Worm (Caenorhabditis elegans) whole organism, early embryonic: ENCODE measurements around the gene clec-255.
"Not testable (repeated sequence)": the region's sequence is repeated elsewhere in the genome, so short reads cannot be mapped to it uniquely, and the experiment has no call there.

ENCODE experiments used
- B0310.2 ChIP-seq: sonication (generic microtip); optimal IDR thresholded peaks from 2 replicates; lab custom pipeline; 2016; ENCODE audit warnings: mild to moderate bottlenecking, missing genetic modification characterization, missing compliant biosample characterization
- F13C5.2 ChIP-seq: sonication (generic microtip); optimal IDR thresholded peaks from 2 replicates; lab custom pipeline; 2017; ENCODE audit warnings: mild to moderate bottlenecking, missing genetic modification characterization, inconsistent platforms, missing compliant biosample characterization
- aly-1 ChIP-seq: sonication (generic microtip); optimal IDR thresholded peaks from 2 replicates; lab custom pipeline; 2016; ENCODE audit warnings: missing genetic modification characterization, missing compliant biosample characterization
- ama-1 ChIP-seq: fragments of 150-350 bp; optimal IDR thresholded peaks from 2 replicates; lab custom pipeline; 2014
- ceh-13 ChIP-seq: fragments of 200-800 bp; sonication (Bioruptor generic); optimal IDR thresholded peaks from 2 replicates; lab custom pipeline; 2018; ENCODE audit warnings: mild to moderate bottlenecking, missing genetic modification characterization, missing compliant biosample characterization
- ceh-36 ChIP-seq: sonication (generic microtip); optimal IDR thresholded peaks from 2 replicates; lab custom pipeline; 2016; ENCODE audit warnings: missing genetic modification characterization, inconsistent platforms, missing compliant biosample characterization
- ets-7 ChIP-seq: sonication (generic microtip); optimal IDR thresholded peaks from 2 replicates; lab custom pipeline; 2016; ENCODE audit warnings: missing genotype, missing genetic modification characterization, missing compliant biosample characterization
- flt-1 ChIP-seq: fragments of 200-800 bp; sonication (Bioruptor generic); IDR thresholded peaks from 2 replicates; pipeline ENCODE4 v1.3.6; 2022; ENCODE audit warnings: missing genetic modification characterization, missing compliant biosample characterization
- hmbx-1 ChIP-seq: sonication (generic microtip); optimal IDR thresholded peaks from 2 replicates; lab custom pipeline; 2016; ENCODE audit warnings: mild to moderate bottlenecking, missing genetic modification characterization, missing compliant biosample characterization
- hmg-4 ChIP-seq: fragments of 200-800 bp; sonication (Bioruptor generic); optimal IDR thresholded peaks from 2 replicates; lab custom pipeline; 2018; ENCODE audit warnings: mild to moderate bottlenecking, missing genetic modification characterization, missing compliant biosample characterization
- hnd-1 ChIP-seq: sonication (generic microtip); optimal IDR thresholded peaks from 2 replicates; lab custom pipeline; 2016; ENCODE audit warnings: missing genetic modification characterization, missing compliant biosample characterization
- pes-1 ChIP-seq: fragments of 200-800 bp; sonication (Bioruptor generic); IDR thresholded peaks from 2 replicates; pipeline ENCODE4 v1.3.6; 2022; ENCODE audit warnings: missing genetic modification reagents, missing genetic modification characterization, missing compliant biosample characterization
- scrt-1 ChIP-seq: fragments of 200-800 bp; sonication (Bioruptor generic); IDR thresholded peaks from 2 replicates; pipeline ENCODE4 v1.3.6; 2022; ENCODE audit warnings: missing genetic modification characterization, missing compliant biosample characterization
- sea-1 ChIP-seq: fragments of 200-800 bp; sonication (Bioruptor generic); conservative IDR thresholded peaks from 2 replicates; pipeline ENCODE4 v1.3.6; 2022; ENCODE audit warnings: missing genetic modification characterization, missing compliant biosample characterization
- tbx-11 ChIP-seq: fragments of 200-800 bp; sonication (Bioruptor generic); IDR thresholded peaks from 2 replicates; pipeline ENCODE4 v1.3.6; 2022; ENCODE audit warnings: missing genetic modification characterization, missing compliant biosample characterization
- tbx-37 ChIP-seq: fragments of 200-800 bp; sonication (Bioruptor generic); conservative IDR thresholded peaks from 2 replicates; pipeline ENCODE4 v1.3.6; 2022; ENCODE audit warnings: missing genetic modification reagents, missing genetic modification characterization, missing compliant biosample characterization
- tra-4 ChIP-seq: sonication (generic microtip); optimal IDR thresholded peaks from 2 replicates; lab custom pipeline; 2017; ENCODE audit warnings: missing genetic modification characterization, missing compliant biosample characterization

Gene clec-255

DNA sequence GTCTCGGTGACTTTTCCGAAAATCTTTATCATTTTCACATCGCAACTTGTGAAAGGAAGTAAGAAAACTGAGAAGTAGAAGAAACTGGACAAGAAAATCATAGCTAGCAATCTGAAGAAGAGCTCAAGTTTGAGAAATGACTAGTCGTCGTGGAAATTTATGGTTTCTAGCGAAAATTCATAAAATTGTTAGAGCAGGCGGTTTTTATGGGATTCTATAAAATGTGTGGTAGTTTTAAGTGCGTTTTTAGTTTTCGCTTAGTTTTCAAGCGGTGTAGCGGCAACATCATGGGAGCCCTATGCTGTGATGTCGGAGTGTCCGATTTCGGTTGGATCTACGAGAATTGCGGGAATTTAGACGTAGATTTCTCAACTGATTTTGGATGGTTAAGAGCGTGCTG, 16.2 kb downstream of the clec-255 start, which contains the start of gene clec-254:
Gene clec-254 (minus strand): TSS at position 101 of the 400 bp plus-strand sequence.
- not testable (repeated sequence) for TF ChIP-seq ets-7 (tag; lab: Kevin White, UChicago); tra-4 (tag; lab: Kevin White, UChicago); ama-1 (lab: Kevin White, UChicago)

DNA sequence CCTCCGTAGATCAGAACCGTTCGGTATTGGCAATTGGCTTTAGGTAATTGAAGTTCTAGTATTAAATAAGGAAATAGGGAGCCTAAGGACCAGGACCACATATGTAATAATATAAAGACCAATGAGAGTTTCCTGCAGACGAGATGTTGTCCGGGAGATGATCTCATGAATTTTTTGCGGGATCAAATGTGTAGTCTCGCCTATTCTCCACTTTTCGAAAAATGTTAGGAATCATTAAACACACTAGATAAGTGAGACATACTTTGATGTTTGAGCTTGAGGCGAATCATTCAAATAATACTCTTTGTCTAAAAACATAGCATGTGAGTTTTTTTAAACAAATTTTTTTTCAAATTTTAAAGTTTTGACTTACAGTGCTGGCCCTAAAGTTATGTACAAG, 17.5 kb downstream of the clec-255 start, which contains the start of gene F11D11.6:
Gene F11D11.6 (minus strand): TSS at position 101 of the 400 bp plus-strand sequence.
- no peak for TF ChIP-seq flt-1 (GFP tag; lab: Robert Waterston, UW)
- no peak for TF ChIP-seq tbx-37 (GFP tag; lab: Robert Waterston, UW)
- TF ChIP-seq hmbx-1 (tag; lab: Kevin White, UChicago), result no peak
- TF ChIP-seq sea-1 (GFP tag; lab: Robert Waterston, UW), result no peak
- no peak for TF ChIP-seq aly-1 (tag; lab: Kevin White, UChicago)
- no peak for TF ChIP-seq hnd-1 (tag; lab: Kevin White, UChicago)
- TF ChIP-seq ama-1 (lab: Kevin White, UChicago), result no peak
- TF ChIP-seq B0310.2, result no peak
- TF ChIP-seq F13C5.2 (tag; lab: Kevin White, UChicago), result no peak
- no peak for TF ChIP-seq ets-7 (tag; lab: Kevin White, UChicago)
- no peak for TF ChIP-seq pes-1 (GFP tag; lab: Robert Waterston, UW)
- no peak for TF ChIP-seq hmg-4 (GFP tag; lab: Kevin White, UChicago)
- TF ChIP-seq scrt-1, result no peak
- TF ChIP-seq ceh-13, result no peak
- no peak for TF ChIP-seq ceh-36 (tag; lab: Kevin White, UChicago)

DNA sequence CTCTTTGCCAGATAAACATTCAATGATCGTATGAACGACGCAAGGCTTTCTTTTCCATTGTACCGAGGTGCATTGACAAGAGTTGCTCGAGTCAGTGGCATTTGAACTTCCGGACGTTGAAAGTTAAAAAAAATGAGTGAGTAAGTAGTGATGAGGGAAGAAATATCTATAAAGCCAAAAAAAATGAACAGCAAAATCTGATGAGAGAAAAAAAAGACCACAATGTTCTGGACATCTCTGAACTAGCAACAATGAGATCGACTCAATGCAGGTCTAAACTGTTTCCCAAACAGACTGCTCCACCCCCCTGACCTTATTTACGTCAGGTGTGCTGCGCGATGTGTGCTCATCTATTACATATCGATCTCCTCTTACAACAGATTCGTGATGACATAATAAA, 20.1 kb downstream of the clec-255 start, which contains the start of the genes F11D11.21 and F11D11.12:
Gene F11D11.21 (minus strand): TSS at position 101 of the 400 bp plus-strand sequence.
Gene F11D11.12 (minus strand): TSS at position 238 of the 400 bp plus-strand sequence.
- TF ChIP-seq ceh-36 (tag; lab: Kevin White, UChicago), result no peak
- TF ChIP-seq tra-4 (tag; lab: Kevin White, UChicago), result no peak
- TF ChIP-seq flt-1 (GFP tag; lab: Robert Waterston, UW), result no peak
- no peak for TF ChIP-seq aly-1 (tag; lab: Kevin White, UChicago)
- no peak for TF ChIP-seq hmg-4 (GFP tag; lab: Kevin White, UChicago)
- TF ChIP-seq ets-7 (tag; lab: Kevin White, UChicago), result no peak
- no peak for TF ChIP-seq tbx-37 (GFP tag; lab: Robert Waterston, UW)
- no peak for TF ChIP-seq pes-1 (GFP tag; lab: Robert Waterston, UW)
- no peak for TF ChIP-seq sea-1 (GFP tag; lab: Robert Waterston, UW)
- no peak for TF ChIP-seq B0310.2
- TF ChIP-seq hmbx-1 (tag; lab: Kevin White, UChicago), result no peak

DNA sequence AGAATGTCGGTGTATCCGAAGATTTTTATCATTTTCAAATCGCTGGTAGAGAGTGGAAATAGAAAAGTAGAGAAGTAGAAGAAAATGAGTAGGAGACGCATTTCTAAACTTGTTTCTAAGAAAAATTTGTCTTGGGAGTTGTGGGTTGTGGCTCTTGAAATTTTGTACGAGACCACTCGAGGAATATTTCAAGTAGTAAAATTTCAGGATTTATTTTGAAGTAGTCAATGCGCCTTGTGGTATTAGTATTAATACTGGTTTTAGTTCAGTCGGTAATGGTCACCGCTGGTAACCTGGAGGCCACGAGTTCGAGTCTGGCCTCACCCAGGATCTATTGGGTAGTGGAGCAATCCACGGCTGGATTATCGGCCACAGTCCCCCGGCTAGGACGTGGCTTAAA, 21.8 kb downstream of the clec-255 start, which contains the start of gene clec-252:
Gene clec-252 (minus strand): TSS at position 101 of the 400 bp plus-strand sequence.
- TF ChIP-seq ceh-13 (no peak), tbx-37 (GFP tag; lab: Robert Waterston, UW) (no peak), F13C5.2 (tag; lab: Kevin White, UChicago) (no peak), tbx-11 (GFP tag; lab: Robert Waterston, UW) (no peak), ets-7 (tag; lab: Kevin White, UChicago) (no peak), ceh-36 (tag; lab: Kevin White, UChicago) (no peak)

DNA sequence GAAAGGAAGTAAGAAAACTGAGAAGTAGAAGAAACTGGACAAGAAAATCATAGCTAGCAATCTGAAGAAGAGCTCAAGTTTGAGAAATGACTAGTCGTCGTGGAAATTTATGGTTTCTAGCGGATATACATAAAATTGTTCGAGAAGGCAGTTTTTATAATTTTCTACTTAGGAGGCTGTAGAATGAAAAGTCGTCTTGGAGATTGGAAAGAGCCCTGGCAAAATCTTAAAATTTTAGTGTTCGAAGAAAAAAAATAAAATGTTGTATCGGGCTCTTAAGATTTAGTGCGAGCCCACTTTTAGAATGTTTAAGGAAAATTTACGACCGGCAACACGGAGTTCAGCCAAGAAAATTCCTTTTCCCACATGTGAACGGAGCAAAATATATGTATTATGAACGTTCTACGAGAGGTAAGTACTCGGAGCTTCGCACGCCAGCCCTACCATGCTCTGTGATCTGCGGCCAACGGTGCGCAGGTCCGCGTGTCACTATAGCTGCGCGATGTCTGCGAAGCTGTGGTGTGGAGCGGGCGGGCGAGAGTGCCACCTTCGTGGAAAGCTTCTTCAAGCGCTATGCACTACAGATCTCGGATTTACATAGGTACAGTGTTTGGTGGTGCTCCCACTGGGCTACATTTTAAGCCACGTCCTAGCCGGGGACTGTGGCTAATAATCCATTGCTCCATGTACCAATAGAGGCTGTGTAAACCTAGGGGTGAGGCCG, 23.4 kb downstream of the clec-255 start, which contains the start of gene clec-251:
Gene clec-251 (minus strand): TSS at position 51 of the 724 bp plus-strand sequence.
- TF ChIP-seq tbx-37 (GFP tag; lab: Robert Waterston, UW), result no peak
- no peak for TF ChIP-seq tra-4 (tag; lab: Kevin White, UChicago)
- TF ChIP-seq ama-1 (lab: Kevin White, UChicago), result no peak
- no peak for TF ChIP-seq B0310.2
- TF ChIP-seq hnd-1 (tag; lab: Kevin White, UChicago), result no peak
- TF ChIP-seq aly-1 (tag; lab: Kevin White, UChicago), result no peak
- no peak for TF ChIP-seq ets-7 (tag; lab: Kevin White, UChicago)
- no peak for TF ChIP-seq ceh-36 (tag; lab: Kevin White, UChicago)

DNA sequence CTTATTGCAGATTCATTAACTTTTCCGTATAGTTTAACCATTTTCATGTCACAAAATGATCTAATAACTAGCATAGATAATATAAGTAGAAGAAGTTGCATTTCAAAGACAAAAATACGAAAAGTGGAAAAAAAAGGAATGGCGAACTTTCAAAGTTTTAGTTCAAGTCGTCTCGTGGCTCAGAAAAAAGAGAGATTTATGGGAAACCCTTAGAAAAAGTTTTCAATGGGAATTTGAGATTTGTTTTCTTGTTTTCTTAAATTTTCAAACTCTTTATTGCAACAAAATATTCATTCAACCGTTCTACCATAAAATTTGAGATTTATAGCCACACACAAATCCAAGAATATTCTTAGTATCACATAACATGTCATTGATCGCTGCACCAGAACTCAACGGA, 28.4 kb downstream of the clec-255 start, which contains the start of gene clec-250:
Gene clec-250 (minus strand): TSS at position 101 of the 400 bp plus-strand sequence.
- TF ChIP-seq ets-7 (tag; lab: Kevin White, UChicago) (no peak), hmg-4 (GFP tag; lab: Kevin White, UChicago) (no peak), tbx-11 (GFP tag; lab: Robert Waterston, UW) (no peak), tbx-37 (GFP tag; lab: Robert Waterston, UW) (no peak), ama-1 (lab: Kevin White, UChicago) (no peak), hmbx-1 (tag; lab: Kevin White, UChicago) (no peak), ceh-36 (tag; lab: Kevin White, UChicago) (no peak), F13C5.2 (tag; lab: Kevin White, UChicago) (no peak), B0310.2 (no peak), pes-1 (GFP tag; lab: Robert Waterston, UW) (no peak), scrt-1 (no peak), sea-1 (GFP tag; lab: Robert Waterston, UW) (no peak), hnd-1 (tag; lab: Kevin White, UChicago) (no peak), flt-1 (GFP tag; lab: Robert Waterston, UW) (no peak), tra-4 (tag; lab: Kevin White, UChicago) (no peak), ceh-13 (no peak)

DNA sequence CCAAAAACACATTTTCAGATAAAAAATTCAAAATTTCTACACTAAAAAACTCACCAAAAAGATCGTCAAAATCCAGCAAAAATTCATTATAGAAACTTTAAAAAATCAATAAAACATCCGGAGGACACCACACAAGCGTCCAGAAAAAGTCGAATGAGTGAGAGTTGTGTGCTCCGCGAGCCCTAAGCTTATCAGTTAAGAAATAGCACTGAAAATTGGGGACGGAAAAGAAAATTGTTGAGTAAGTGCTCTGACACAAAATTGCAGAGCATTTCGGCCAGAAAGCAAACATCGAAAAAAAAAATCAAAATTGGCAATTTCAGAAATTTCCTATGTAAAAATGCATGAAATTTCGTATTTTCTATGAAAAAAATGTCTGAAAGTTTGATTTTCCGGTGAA, 32.9 kb downstream of the clec-255 start:
- no peak for TF ChIP-seq hmg-4 (GFP tag; lab: Kevin White, UChicago)
- no peak for TF ChIP-seq tra-4 (tag; lab: Kevin White, UChicago)
- TF ChIP-seq flt-1 (GFP tag; lab: Robert Waterston, UW), result no peak
- TF ChIP-seq hmbx-1 (tag; lab: Kevin White, UChicago), result no peak
- no peak for TF ChIP-seq ama-1 (lab: Kevin White, UChicago)
